Worm (Caenorhabditis elegans) whole organism, L2 larva: ENCODE results near the gene gpa-6.

Experiments used
- ama-1 ChIP-seq: fragments of 150-350 bp; optimal IDR thresholded peaks from 2 replicates; lab custom pipeline; 2018; ENCODE audit warnings: inconsistent platforms
- crh-2 ChIP-seq: sonication (generic microtip); optimal IDR thresholded peaks from 2 replicates; lab custom pipeline; 2017; ENCODE audit warnings: missing biosample characterization, missing genetic modification characterization
- fos-1 ChIP-seq: fragments of 150-350 bp; optimal IDR thresholded peaks from 2 replicates; lab custom pipeline; 2014; ENCODE audit warnings: missing biosample characterization, missing genetic modification characterization
- mdl-1 ChIP-seq, 2 experiments: fragments of 150-350 bp in 1 of 2; sonication (generic microtip) in 1 of 2; optimal IDR thresholded peaks; 2 replicates each; lab custom pipeline; 2017; ENCODE audit warnings: missing biosample characterization in 2 of 2, missing genetic modification characterization in 2 of 2
- nhr-23 ChIP-seq: fragments of 150-350 bp; optimal IDR thresholded peaks from 2 replicates; lab custom pipeline; 2014; ENCODE audit warnings: missing biosample characterization, missing genetic modification reagents, missing genetic modification characterization
- sma-9 ChIP-seq, 2 experiments: fragments of 150-350 bp in 1 of 2; sonication (generic microtip) in 1 of 2; optimal IDR thresholded peaks; 2 replicates each; lab custom pipeline; 2014 to 2016; ENCODE audit warnings: missing genetic modification characterization in 2 of 2, mild to moderate bottlenecking in 1 of 2, missing biosample characterization in 1 of 2, missing compliant biosample characterization in 1 of 2, missing genetic modification reagents in 1 of 2, moderate library complexity in 1 of 2

DNA sequence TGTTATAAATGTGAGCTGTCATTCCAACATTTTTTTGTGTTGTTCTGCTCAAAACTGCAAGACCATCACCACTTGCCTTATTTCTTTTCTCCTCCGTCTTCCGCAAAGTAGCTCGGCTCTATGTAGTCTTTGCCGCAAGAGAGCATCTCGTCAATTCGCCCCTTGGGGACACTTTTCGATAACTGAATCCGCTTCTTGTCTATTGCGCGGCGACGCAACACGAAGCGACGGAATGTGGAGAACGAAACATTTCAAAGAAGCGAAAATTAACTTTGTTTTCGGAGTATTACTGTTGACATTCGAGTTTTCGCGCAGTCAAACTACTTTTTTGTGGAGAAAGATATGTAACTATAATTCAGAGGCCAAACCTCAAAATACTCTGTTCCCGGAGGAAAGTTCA is 7.1 kb downstream of the gpa-6 start:
- TF ChIP-seq mdl-1 (tag; optimal IDR thresholded peaks at IDR 0.05; lab: Kevin White, UChicago), result no peak
- TF ChIP-seq crh-2 (tag; lab: Kevin White, UChicago), result no peak
- TF ChIP-seq ama-1, result no peak
- no peak for TF ChIP-seq nhr-23
- TF ChIP-seq sma-9 (GFP tag; optimal IDR thresholded peaks at IDR 0.05; lab: Kevin White, UChicago), result no peak
- TF ChIP-seq sma-9 (tag; optimal IDR thresholded peaks at IDR 0.05; lab: Kevin White, UChicago), result no peak
- no peak for TF ChIP-seq fos-1
